Fruit fly (Drosophila melanogaster) whole organism, embryonic: ENCODE results near the gene Traf4.

Experiments used
- ATbp ChIP-seq: fragments of 200-800 bp; sonication (Bioruptor generic); optimal IDR thresholded peaks from 2 replicates; lab custom pipeline; 2017; ENCODE audit warnings: missing biosample characterization, mild to moderate bottlenecking, missing genetic modification characterization, missing genetic modification reagents
- Adf1 ChIP-seq: fragments of 200-800 bp; sonication (Bioruptor generic); IDR thresholded peaks from 2 replicates; pipeline ENCODE4 v1.3.6; 2022; ENCODE audit warnings: missing biosample characterization, missing genetic modification characterization
- Antp ChIP-seq: fragments of 200-800 bp; sonication (Bioruptor generic); optimal IDR thresholded peaks from 3 replicates; lab custom pipeline; 2016; ENCODE audit warnings: missing biosample characterization, missing genetic modification characterization
- Atf3 ChIP-seq: fragments of 200-800 bp; sonication (Bioruptor generic); optimal IDR thresholded peaks from 3 replicates; lab custom pipeline; 2016; ENCODE audit warnings: missing biosample characterization, missing genetic modification characterization
- BEAF-32 ChIP-seq: fragments of 200-800 bp; sonication (Bioruptor generic); optimal IDR thresholded peaks from 3 replicates; lab custom pipeline; 2017; ENCODE audit warnings: missing biosample characterization, missing genetic modification characterization, mild to moderate bottlenecking, moderate library complexity, missing genetic modification reagents
- Bdp1 ChIP-seq: fragments of 200-800 bp; sonication (Bioruptor generic); optimal IDR thresholded peaks from 3 replicates; lab custom pipeline; 2016; ENCODE audit warnings: missing biosample characterization, missing genetic modification characterization
- BtbVII ChIP-seq: fragments of 200-800 bp; sonication (Bioruptor generic); optimal IDR thresholded peaks from 3 replicates; lab custom pipeline; 2017; ENCODE audit warnings: missing biosample characterization, mild to moderate bottlenecking, missing genetic modification characterization
- CG10654 ChIP-seq: fragments of 200-800 bp; sonication (Bioruptor generic); optimal IDR thresholded peaks from 2 replicates; lab custom pipeline; 2016; ENCODE audit warnings: missing biosample characterization, missing genetic modification characterization
- CG11504 ChIP-seq: fragments of 200-800 bp; sonication (Bioruptor generic); optimal IDR thresholded peaks from 3 replicates; lab custom pipeline; 2019; ENCODE audit warnings: missing biosample characterization, mild to moderate bottlenecking, missing genetic modification characterization, moderate library complexity
- CG12104 ChIP-seq: fragments of 200-800 bp; sonication (Bioruptor generic); optimal IDR thresholded peaks from 3 replicates; lab custom pipeline; 2016; ENCODE audit warnings: missing biosample characterization, missing genetic modification characterization
- CG13287 ChIP-seq: fragments of 200-800 bp; sonication (Bioruptor generic); IDR thresholded peaks from 2 replicates; pipeline ENCODE4 v1.3.6; 2022; ENCODE audit warnings: missing biosample characterization, missing genetic modification characterization; ENCODE audit not compliant: partially characterized antibody
- CG14441 ChIP-seq: fragments of 200-800 bp; sonication (Bioruptor generic); IDR thresholded peaks from 2 replicates; pipeline ENCODE4 v1.3.6; 2022; ENCODE audit warnings: missing biosample characterization, missing genetic modification characterization
- CG14860 ChIP-seq: fragments of 200-800 bp; sonication (Bioruptor generic); IDR thresholded peaks from 3 replicates; pipeline ENCODE4 v1.3.6; 2022; ENCODE audit warnings: missing biosample characterization, missing genetic modification characterization; ENCODE audit not compliant: partially characterized antibody
- CG15269 ChIP-seq: fragments of 200-800 bp; sonication (Bioruptor generic); optimal IDR thresholded peaks from 2 replicates; lab custom pipeline; 2018; ENCODE audit warnings: missing biosample characterization, mild to moderate bottlenecking, missing genetic modification characterization, moderate library complexity
- CG1529 ChIP-seq: fragments of 200-800 bp; sonication (Bioruptor generic); optimal IDR thresholded peaks from 3 replicates; lab custom pipeline; 2018; ENCODE audit warnings: missing biosample characterization, missing genetic modification characterization
- CG16813 ChIP-seq: fragments of 200-800 bp; sonication (Bioruptor generic); IDR thresholded peaks from 3 replicates; pipeline ENCODE4 v1.3.6; 2022; ENCODE audit warnings: missing biosample characterization, missing genetic modification characterization; ENCODE audit not compliant: partially characterized antibody
- CG17186 ChIP-seq: fragments of 200-800 bp; sonication (Bioruptor generic); optimal IDR thresholded peaks from 3 replicates; lab custom pipeline; 2017; ENCODE audit warnings: missing biosample characterization, missing genetic modification reagents, missing genetic modification characterization
- CG17829 ChIP-seq: fragments of 200-800 bp; optimal IDR thresholded peaks from 2 replicates; lab custom pipeline; 2019; ENCODE audit warnings: missing biosample characterization, mild to moderate bottlenecking, missing genetic modification characterization, moderate library complexity
- CG18599 ChIP-seq: fragments of 200-800 bp; sonication (Bioruptor generic); optimal IDR thresholded peaks from 3 replicates; lab custom pipeline; 2017; ENCODE audit warnings: missing biosample characterization, missing genetic modification characterization, mild to moderate bottlenecking, moderate library complexity, missing genetic modification reagents
- CG4282 ChIP-seq: fragments of 200-800 bp; sonication (Bioruptor generic); optimal IDR thresholded peaks from 2 replicates; lab custom pipeline; 2016; ENCODE audit warnings: missing biosample characterization, missing genetic modification characterization
- CG4360 ChIP-seq: fragments of 200-800 bp; sonication (Bioruptor generic); IDR thresholded peaks from 2 replicates; pipeline ENCODE4 v1.3.6; 2022; ENCODE audit warnings: missing biosample characterization, missing genetic modification characterization
- CG4617 ChIP-seq: fragments of 200-800 bp; sonication (Bioruptor generic); optimal IDR thresholded peaks from 3 replicates; lab custom pipeline; 2016; ENCODE audit warnings: missing biosample characterization, missing genetic modification characterization, borderline replicate concordance
- CG5180 ChIP-seq: fragments of 200-800 bp; sonication (Bioruptor generic); optimal IDR thresholded peaks from 3 replicates; lab custom pipeline; 2017; ENCODE audit warnings: missing biosample characterization, missing genetic modification characterization, mild to moderate bottlenecking, moderate library complexity, missing genetic modification reagents
- CG6765 ChIP-seq: fragments of 200-800 bp; sonication (Bioruptor generic); optimal IDR thresholded peaks from 3 replicates; lab custom pipeline; 2017; ENCODE audit warnings: missing biosample characterization, mild to moderate bottlenecking, missing genetic modification characterization
- CG6791 ChIP-seq: fragments of 200-800 bp; sonication (Bioruptor generic); IDR thresholded peaks from 3 replicates; pipeline ENCODE4 v1.3.6; 2022; ENCODE audit warnings: missing biosample characterization, missing genetic modification characterization; ENCODE audit not compliant: partially characterized antibody
- CG7745 ChIP-seq: fragments of 200-800 bp; sonication (Bioruptor generic); optimal IDR thresholded peaks from 2 replicates; lab custom pipeline; 2018; ENCODE audit warnings: missing biosample characterization, mild to moderate bottlenecking, missing genetic modification characterization, moderate library complexity
- Dek ChIP-seq: fragments of 200-800 bp; sonication (Bioruptor generic); optimal IDR thresholded peaks from 3 replicates; lab custom pipeline; 2019; ENCODE audit warnings: missing biosample characterization, mild to moderate bottlenecking, missing genetic modification characterization, moderate library complexity
- Dfd ChIP-seq, 2 experiments: fragments of >200 bp; optimal IDR thresholded peaks; 2 replicates each; lab custom pipeline; 2017; ENCODE audit warnings: missing biosample characterization in 2 of 2, missing genetic modification characterization in 2 of 2
- Hr78 ChIP-seq, 2 experiments: fragments of 200-800 bp in 1 of 2; fragments of >200 bp in 1 of 2; sonication (Bioruptor generic) in 1 of 2; optimal IDR thresholded peaks; 2 replicates each; lab custom pipeline; 2017 to 2019; ENCODE audit warnings: missing biosample characterization in 2 of 2, missing genetic modification characterization in 2 of 2, mild to moderate bottlenecking in 1 of 2, moderate library complexity in 1 of 2
- Meics ChIP-seq: fragments of 200-800 bp; sonication (Bioruptor generic); optimal IDR thresholded peaks from 2 replicates; lab custom pipeline; 2017; ENCODE audit warnings: missing biosample characterization, mild to moderate bottlenecking, missing genetic modification characterization
- Myb ChIP-seq: fragments of 200-800 bp; sonication (Bioruptor generic); optimal IDR thresholded peaks from 2 replicates; lab custom pipeline; 2016; ENCODE audit warnings: missing biosample characterization, missing genetic modification characterization
- Sin3A ChIP-seq: fragments of >200 bp; optimal IDR thresholded peaks from 2 replicates; lab custom pipeline; 2018
- Sry-δ ChIP-seq: fragments of 200-800 bp; sonication (Bioruptor generic); optimal IDR thresholded peaks from 2 replicates; lab custom pipeline; 2016; ENCODE audit warnings: missing biosample characterization, missing genetic modification characterization
- Ssrp ChIP-seq: fragments of 200-800 bp; sonication (Bioruptor generic); optimal IDR thresholded peaks from 2 replicates; lab custom pipeline; 2018; ENCODE audit warnings: missing biosample characterization, mild to moderate bottlenecking, missing genetic modification characterization, moderate library complexity
- Tbp ChIP-seq: fragments of >200 bp; optimal IDR thresholded peaks from 2 replicates; lab custom pipeline; 2018; ENCODE audit warnings: missing biosample characterization, missing genetic modification characterization
- amos ChIP-seq: fragments of 200-800 bp; sonication (Bioruptor generic); IDR thresholded peaks from 2 replicates; pipeline ENCODE4 v1.3.6; 2022; ENCODE audit warnings: missing biosample characterization, missing genetic modification characterization; ENCODE audit not compliant: partially characterized antibody
- corto ChIP-seq: fragments of 200-800 bp; sonication (Bioruptor generic); optimal IDR thresholded peaks from 2 replicates; lab custom pipeline; 2016; ENCODE audit warnings: missing biosample characterization, mild to moderate bottlenecking, missing genetic modification characterization, moderate library complexity
- fd3F ChIP-seq: fragments of 200-800 bp; sonication (Bioruptor generic); optimal IDR thresholded peaks from 2 replicates; lab custom pipeline; 2018; ENCODE audit warnings: missing biosample characterization, mild to moderate bottlenecking, missing genetic modification characterization, moderate library complexity
- fd96Cb ChIP-seq: fragments of 200-800 bp; sonication (Bioruptor generic); optimal IDR thresholded peaks from 2 replicates; lab custom pipeline; 2018; ENCODE audit warnings: missing biosample characterization, mild to moderate bottlenecking, missing genetic modification characterization, moderate library complexity
- fu2 ChIP-seq: fragments of 200-800 bp; sonication (Bioruptor generic); optimal IDR thresholded peaks from 2 replicates; lab custom pipeline; 2016; ENCODE audit warnings: missing biosample characterization, missing genetic modification characterization
- lola ChIP-seq, 3 experiments: fragments of >200 bp in 2 of 3; fragments of 200-800 bp in 1 of 3; sonication (Bioruptor generic) in 1 of 3; optimal IDR thresholded peaks; 2 replicates each; lab custom pipeline; 2017 to 2019; ENCODE audit warnings: missing biosample characterization in 3 of 3, missing genetic modification characterization in 3 of 3, mild to moderate bottlenecking in 1 of 3, moderate library complexity in 1 of 3
- trem ChIP-seq: fragments of 200-800 bp; optimal IDR thresholded peaks from 3 replicates; lab custom pipeline; 2019; ENCODE audit warnings: missing biosample characterization, mild to moderate bottlenecking, missing genetic modification characterization, moderate library complexity
- ttk ChIP-seq: fragments of 200-800 bp; sonication (Bioruptor generic); IDR thresholded peaks from 2 replicates; pipeline ENCODE4 v2.1.2; 2022; ENCODE audit warnings: missing biosample characterization, missing genetic modification characterization
- zen2 ChIP-seq: fragments of 200-800 bp; sonication (Bioruptor generic); IDR thresholded peaks from 3 replicates; pipeline ENCODE4 v1.3.6; 2022; ENCODE audit warnings: missing biosample characterization, missing genetic modification characterization; ENCODE audit not compliant: partially characterized antibody

Traf4 gene

dm6 chr2L:4385387-4386279 lies 23.9 kb downstream of the Traf4 start, which contains the start of gene Vps53 (continued):
- TF ChIP-seq Ssrp (no peak), CG1529 (GFP tag; lab: Kevin White, UChicago) (no peak), Myb (GFP tag; lab: Kevin White, UChicago) (peak; percentile 7), CG6765 (GFP tag; lab: Kevin White, UChicago) (no peak)

- TF ChIP-seq fd96Cb (tag; lab: Kevin White, UChicago), result no peak
- no peak for TF ChIP-seq lola (GFP tag; optimal IDR thresholded peaks at IDR 0.05; lab: Kevin White, UChicago)
- TF ChIP-seq CG14441 (GFP tag; lab: Robert Waterston, UW), result no peak
- no peak for TF ChIP-seq ttk (GFP tag; lab: Robert Waterston, UW)
- TF ChIP-seq CG17829, result no peak
- TF ChIP-seq CG7745 (tag; lab: Kevin White, UChicago), result no peak
- no peak for TF ChIP-seq CG4360 (GFP tag; lab: Robert Waterston, UW)
- no peak for TF ChIP-seq Tbp (GFP tag; lab: Kevin White, UChicago)
- TF ChIP-seq corto (GFP tag; lab: Kevin White, UChicago), result no peak
- TF ChIP-seq Adf1, result no peak
- TF ChIP-seq trem (tag; lab: Kevin White, UChicago), result peak; percentile 37
- TF ChIP-seq zen2 (GFP tag; lab: Robert Waterston, UW), result peak; percentile 9; the same call in 1 of the 3 replicates
- no peak for TF ChIP-seq fd3F (GFP tag; lab: Kevin White, UChicago)
- TF ChIP-seq CG11504 (tag; lab: Kevin White, UChicago), result no peak
- no peak for TF ChIP-seq BtbVII (GFP tag; lab: Kevin White, UChicago)
- TF ChIP-seq CG17186, result peak; percentile 73
- peak; percentile 71 for TF ChIP-seq amos (GFP tag; lab: Robert Waterston, UW)
- TF ChIP-seq Atf3 (GFP tag; lab: Kevin White, UChicago), result no peak
- no peak for TF ChIP-seq ATbp (GFP tag; lab: Kevin White, UChicago)
- peak; percentile 76 for TF ChIP-seq CG6791
- TF ChIP-seq CG5180 (GFP tag; lab: Kevin White, UChicago), result no peak
- TF ChIP-seq fu2, result no peak
- TF ChIP-seq CG12104, result no peak
- TF ChIP-seq CG13287, result peak; percentile 73
- TF ChIP-seq Hr78 (GFP tag; optimal IDR thresholded peaks at IDR 0.05; lab: Kevin White, UChicago), result no peak
- TF ChIP-seq Sin3A (lab: Kevin White, UChicago), result peak; percentile 25
- TF ChIP-seq BEAF-32 (GFP tag; lab: Kevin White, UChicago), result peak; percentile 67
- peak; percentile 19 for TF ChIP-seq CG4282 (GFP tag; lab: Kevin White, UChicago)
- TF ChIP-seq Dek, result no peak
- peak; percentile 60; the same call in 2 of the 3 replicates for TF ChIP-seq CG16813 (GFP tag; lab: Robert Waterston, UW)
- TF ChIP-seq CG10654 (GFP tag; lab: Kevin White, UChicago), result no peak
- no peak for TF ChIP-seq Bdp1
- no peak for TF ChIP-seq Dfd (GFP tag; optimal IDR thresholded peaks at IDR 0.05; lab: Kevin White, UChicago)
- peak; percentile 24 for TF ChIP-seq Antp
- TF ChIP-seq CG14860, result 0 out of 3 replicates have a peak, but pooled peaks have one; percentile 40
- TF ChIP-seq Sry-δ, result peak; percentile 90
- no peak for TF ChIP-seq CG15269 (tag; lab: Kevin White, UChicago)
- TF ChIP-seq Meics, result no peak
- TF ChIP-seq CG18599 (GFP tag; lab: Kevin White, UChicago), result no peak
- peak; percentile 27 for TF ChIP-seq CG4617 (GFP tag; lab: Kevin White, UChicago)
Observed at dm6 chr2L:4386926-4387550, 25.3 kb downstream of the Traf4 start, which contains the start of gene Psf2. Gene Psf2, minus strand, starts transcription at chr2L:4387356.
